Worm (Caenorhabditis elegans): ENCODE data around the gene emb-8.

The emb-8 gene

ce11 chrIII:5183372-5183771 lies 16.1 kb downstream of the emb-8 start:
- TF ChIP-seq unc-62 (GFP tag; optimal IDR thresholded peaks at IDR 0.05): no peak

DNA sequence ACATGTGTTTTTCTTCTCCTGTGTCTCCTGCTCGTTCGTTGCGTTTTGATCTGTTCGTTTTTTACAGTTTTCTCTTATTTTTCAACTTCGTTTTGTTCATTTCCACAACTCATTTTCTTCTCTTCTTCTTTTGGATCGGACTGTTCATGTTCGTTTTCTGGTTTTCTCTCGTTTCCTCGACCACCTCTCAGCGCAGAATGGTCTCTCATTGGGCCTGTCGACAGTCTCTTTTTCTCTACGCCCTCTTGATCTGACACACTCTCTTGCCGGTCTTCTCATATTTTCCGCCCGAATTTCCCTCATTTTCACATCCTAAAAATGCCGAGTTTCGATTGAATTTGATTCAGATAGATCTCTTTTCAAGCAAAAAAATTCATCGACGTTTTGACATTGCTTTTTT lies 17.8 kb downstream of the emb-8 start:
- TF ChIP-seq unc-62 (GFP tag; optimal IDR thresholded peaks at IDR 0.05): no peak

- TF ChIP-seq unc-62 (GFP tag; optimal IDR thresholded peaks at IDR 0.05): no peak
Measured at ce11 chrIII:5181217-5181616, 18.3 kb downstream of the emb-8 start.

ce11 chrIII:5180588-5180987 lies 18.9 kb downstream of the emb-8 start:
- TF ChIP-seq unc-62 (GFP tag; optimal IDR thresholded peaks at IDR 0.05): no peak

- TF ChIP-seq unc-62 (GFP tag; optimal IDR thresholded peaks at IDR 0.05): no peak
Measured at ce11 chrIII:5179166-5179565, 20.3 kb downstream of the emb-8 start.

DNA sequence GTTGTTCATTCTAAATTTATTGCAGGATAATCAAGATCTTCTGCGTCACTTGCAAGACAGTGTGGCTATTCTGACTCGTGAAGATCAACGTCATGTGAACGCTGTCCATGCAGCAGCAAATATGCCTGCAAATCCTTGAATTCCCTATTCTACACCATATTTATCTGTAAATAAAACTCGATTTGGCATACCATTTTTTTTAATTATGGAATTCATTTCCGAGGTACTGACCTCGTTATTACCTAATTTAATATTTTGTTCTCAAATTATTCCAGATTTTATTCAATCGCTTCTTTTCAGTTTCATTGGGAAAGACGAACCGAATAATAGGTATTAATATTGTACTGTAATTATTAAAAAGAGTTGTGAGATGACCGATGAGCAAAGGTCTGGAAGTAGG lies 25.9 kb downstream of the emb-8 start, which contains the start of gene cid-1:
cid-1 (plus strand) TSS at position 301 of the 400 bp plus-strand sequence.
- no peak for TF ChIP-seq unc-62 (GFP tag; optimal IDR thresholded peaks at IDR 0.05)

ce11 chrIII:5173139-5173538 lies 26.3 kb downstream of the emb-8 start, which contains the start of gene emb-1:
TSS of gene emb-1 (plus strand) at chrIII:5173439.
- no peak for TF ChIP-seq unc-62 (GFP tag; optimal IDR thresholded peaks at IDR 0.05)

DNA sequence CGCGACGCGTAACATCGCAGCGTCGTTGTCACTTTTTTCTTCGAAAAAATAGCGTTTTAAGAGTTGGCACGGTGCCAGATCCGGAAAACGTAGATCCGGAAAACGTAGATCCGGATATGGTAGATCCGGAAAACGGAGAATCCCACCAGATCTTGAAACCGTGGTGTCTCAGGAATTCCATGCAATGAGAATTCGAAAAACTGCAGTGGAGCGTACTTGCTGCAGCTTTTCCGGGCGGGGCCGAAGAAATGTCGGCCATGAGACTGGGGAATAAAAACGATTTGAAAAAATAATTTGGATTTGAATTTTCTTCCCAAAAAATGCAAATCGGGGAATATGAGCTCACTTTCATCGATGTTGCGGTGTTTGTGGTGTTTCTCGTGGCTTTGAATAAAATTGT lies 27.0 kb downstream of the emb-8 start, which contains the start of gene K10D2.5:
K10D2.5 (plus strand) TSS at position 251 of the 400 bp plus-strand sequence.
- no peak for TF ChIP-seq unc-62 (GFP tag; optimal IDR thresholded peaks at IDR 0.05)

DNA sequence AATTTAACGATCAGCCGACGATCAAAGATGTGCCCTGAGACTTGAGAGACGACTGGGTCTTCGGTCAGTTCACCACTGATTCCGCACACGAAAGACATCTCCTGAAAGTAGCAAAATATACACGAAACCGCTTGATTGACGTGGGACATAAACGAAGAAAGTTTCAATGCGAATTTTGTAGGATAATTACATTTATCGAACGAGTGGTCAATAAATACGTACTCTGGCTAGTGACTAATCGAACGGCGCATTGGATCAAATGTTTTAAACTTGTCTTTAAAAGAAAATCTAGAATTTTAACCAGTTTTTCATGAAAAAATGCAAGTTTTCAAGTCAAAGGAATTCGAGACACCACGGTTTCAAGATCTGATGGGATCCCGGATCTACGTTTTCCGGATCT lies 27.5 kb downstream of the emb-8 start, which contains the start of gene prp-19:
prp-19 (minus strand) TSS at position 101 of the 400 bp plus-strand sequence.
- TF ChIP-seq unc-62 (GFP tag; optimal IDR thresholded peaks at IDR 0.05): no peak

ce11 chrIII:5169699-5170098 lies 29.8 kb downstream of the emb-8 start, which contains the start of gene ulp-1:
TSS of gene ulp-1 (minus strand) at chrIII:5169799.
- TF ChIP-seq unc-62 (GFP tag; optimal IDR thresholded peaks at IDR 0.05): no peak

ce11 chrIII:5165745-5166144 lies 33.7 kb downstream of the emb-8 start:
- TF ChIP-seq unc-62 (GFP tag; optimal IDR thresholded peaks at IDR 0.05): no peak

ce11 chrIII:5165211-5165610 lies 34.3 kb downstream of the emb-8 start, which contains the start of gene T10F2.2:
TSS of gene T10F2.2 (minus strand) at chrIII:5165311.
- TF ChIP-seq unc-62 (GFP tag; optimal IDR thresholded peaks at IDR 0.05): no peak

ce11 chrIII:5162820-5163631 lies 36.5 kb downstream of the emb-8 start, which contains the start of gene gars-1:
TSS of gene gars-1 (minus strand) at chrIII:5163627.
- no peak for TF ChIP-seq unc-62 (GFP tag; optimal IDR thresholded peaks at IDR 0.05)

- TF ChIP-seq unc-62 (GFP tag; optimal IDR thresholded peaks at IDR 0.05): no peak
Measured at ce11 chrIII:5160803-5161202, 38.7 kb downstream of the emb-8 start.

- TF ChIP-seq unc-62 (GFP tag; optimal IDR thresholded peaks at IDR 0.05): no peak
Measured at ce11 chrIII:5159505-5159904, 40.0 kb downstream of the emb-8 start, which contains the start of gene T10F2.5. TSS of gene T10F2.5 (minus strand) at chrIII:5159605.

ce11 chrIII:5158674-5159073 lies 40.8 kb downstream of the emb-8 start, which contains the start of gene oxy-4:
TSS of gene oxy-4 (minus strand) at chrIII:5158774.
- TF ChIP-seq unc-62 (GFP tag; optimal IDR thresholded peaks at IDR 0.05): no peak

DNA sequence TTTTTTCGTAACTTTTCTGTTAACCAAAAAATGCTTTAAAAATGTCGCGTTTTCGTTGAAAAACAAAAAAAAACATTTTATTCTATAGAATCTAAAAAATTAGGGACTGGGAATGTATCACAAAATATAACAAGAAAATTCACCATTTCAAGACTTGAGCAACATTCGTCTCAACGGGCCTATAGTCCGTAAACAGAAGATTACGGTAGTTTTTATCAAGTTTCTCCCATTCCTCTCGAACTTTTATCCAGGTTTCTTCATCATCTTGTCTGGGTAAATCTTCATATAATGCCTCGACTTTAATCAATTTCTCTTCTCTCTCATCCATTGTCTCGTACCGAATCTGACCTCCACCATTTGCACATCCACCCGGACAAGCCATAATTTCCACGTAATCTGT lies 44.1 kb downstream of the emb-8 start:
- TF ChIP-seq unc-62 (GFP tag; optimal IDR thresholded peaks at IDR 0.05): no peak

All from whole organism, dauer.